Fruit fly (Drosophila melanogaster): Measurements from ENCODE around the gene CG11617.

- no peak for TF ChIP-seq N (GFP tag; optimal IDR thresholded peaks at IDR 0.05)
- TF ChIP-seq Abd-B (GFP tag; optimal IDR thresholded peaks at IDR 0.05) = no peak
- no peak for TF ChIP-seq dsf (GFP tag; optimal IDR thresholded peaks at IDR 0.05; ENCODE audit: borderline replicate concordance)
- no peak for TF ChIP-seq foxo (GFP tag; optimal IDR thresholded peaks at IDR 0.05)
- TF ChIP-seq GATAd (GFP tag; optimal IDR thresholded peaks at IDR 0.05) = no peak
- no peak for TF ChIP-seq fru (GFP tag; optimal IDR thresholded peaks at IDR 0.05)
- TF ChIP-seq sv (GFP tag; optimal IDR thresholded peaks at IDR 0.05) = no peak
- no peak for TF ChIP-seq lola (GFP tag; optimal IDR thresholded peaks at IDR 0.05)
- no peak for TF ChIP-seq Dfd (GFP tag; optimal IDR thresholded peaks at IDR 0.05)
- TF ChIP-seq h (GFP tag; optimal IDR thresholded peaks at IDR 0.05) = no peak
These were observed 36.7 kb downstream of the CG11617 start for dm6 chr2L:170383-170782.
